Worm (Caenorhabditis elegans) whole organism, L1 larva: ENCODE data around the gene cyp-33C6.

Experiments used
- C04F5.9 ChIP-seq: sonication (generic microtip); optimal IDR thresholded peaks from 2 replicates; lab custom pipeline; 2016; ENCODE audit warnings: missing genetic modification characterization, missing compliant biosample characterization
- aha-1 ChIP-seq: fragments of 150-350 bp; optimal IDR thresholded peaks from 2 replicates; lab custom pipeline; 2014; ENCODE audit warnings: missing biosample characterization, missing genetic modification characterization
- alr-1 ChIP-seq: fragments of 200-800 bp; sonication (Bioruptor generic); optimal IDR thresholded peaks from 2 replicates; lab custom pipeline; 2018; ENCODE audit warnings: borderline replicate concordance, mild to moderate bottlenecking, missing genetic modification characterization, missing compliant biosample characterization
- aly-2 ChIP-seq: fragments of 150-350 bp; optimal IDR thresholded peaks from 2 replicates; lab custom pipeline; 2014; ENCODE audit warnings: missing biosample characterization, missing genetic modification characterization
- ama-1 ChIP-seq: fragments of 150-350 bp; optimal IDR thresholded peaks from 2 replicates; lab custom pipeline; 2014
- ceh-82 ChIP-seq, 3 experiments: fragments of 150-350 bp in 1 of 3; sonication (generic microtip) in 2 of 3; optimal IDR thresholded peaks; 2 replicates each; lab custom pipeline; 2014 to 2017; ENCODE audit warnings: missing biosample characterization in 3 of 3, missing genetic modification characterization in 3 of 3
- ceh-90 ChIP-seq: sonication (generic microtip); optimal IDR thresholded peaks from 2 replicates; lab custom pipeline; 2016; ENCODE audit warnings: missing genetic modification characterization, missing compliant biosample characterization
- dpl-1 ChIP-seq, 3 experiments: fragments of 150-350 bp in 2 of 3; sonication (generic microtip) in 1 of 3; optimal IDR thresholded peaks; 2 replicates each; lab custom pipeline; 2014 to 2017; ENCODE audit warnings: missing biosample characterization in 3 of 3, missing genetic modification characterization in 3 of 3, missing genetic modification reagents in 3 of 3
- efl-1 ChIP-seq, 4 experiments: fragments of 150-350 bp; optimal IDR thresholded peaks in 3 of 4; peaks in 1 of 4; 1 replicate in 1 of 4; 2 replicates in 3 of 4; lab custom pipeline; 2014; ENCODE audit warnings: missing biosample characterization in 2 of 4, missing genetic modification characterization in 2 of 4, missing genetic modification reagents in 2 of 4
- efl-3 ChIP-seq: fragments of 200-800 bp; sonication (Bioruptor generic); optimal IDR thresholded peaks from 2 replicates; lab custom pipeline; 2018; ENCODE audit warnings: mild to moderate bottlenecking, missing genetic modification characterization, missing compliant biosample characterization
- egl-27 ChIP-seq, 2 experiments: fragments of 150-350 bp in 1 of 2; sonication (generic microtip); optimal IDR thresholded peaks; 3 replicates each; lab custom pipeline; 2017 to 2018; ENCODE audit warnings: missing biosample characterization in 2 of 2, missing genetic modification characterization in 2 of 2, missing genetic modification reagents in 2 of 2
- elt-3 ChIP-seq, 6 experiments: fragments of 150-350 bp in 1 of 6; sonication (generic microtip); optimal IDR thresholded peaks; 2 replicates each; lab custom pipeline; 2017 to 2018; ENCODE audit warnings: missing biosample characterization in 6 of 6, missing genetic modification characterization in 6 of 6, inconsistent platforms in 1 of 6
- fkh-8 ChIP-seq: sonication (generic microtip); optimal IDR thresholded peaks from 2 replicates; lab custom pipeline; 2016; ENCODE audit warnings: mild to moderate bottlenecking, missing genetic modification characterization, missing compliant biosample characterization
- fos-1 ChIP-seq: fragments of 150-350 bp; optimal IDR thresholded peaks from 2 replicates; lab custom pipeline; 2014; ENCODE audit warnings: missing biosample characterization, missing genetic modification characterization
- hlh-4 ChIP-seq: sonication (generic microtip); optimal IDR thresholded peaks from 2 replicates; lab custom pipeline; 2016; ENCODE audit warnings: mild to moderate bottlenecking, missing genetic modification characterization, missing compliant biosample characterization
- hpl-2 ChIP-seq: fragments of 150-350 bp; optimal IDR thresholded peaks from 2 replicates; lab custom pipeline; 2014; ENCODE audit warnings: missing biosample characterization, missing genetic modification reagents, missing genetic modification characterization
- lin-13 ChIP-seq: fragments of 150-350 bp; optimal IDR thresholded peaks from 2 replicates; lab custom pipeline; 2014; ENCODE audit warnings: missing biosample characterization, missing genetic modification reagents, missing genetic modification characterization
- lin-14 ChIP-seq: fragments of 200-800 bp; sonication (Bioruptor generic); optimal IDR thresholded peaks from 2 replicates; lab custom pipeline; 2018; ENCODE audit warnings: mild to moderate bottlenecking, missing genetic modification characterization, moderate library complexity, missing compliant biosample characterization
- lin-35 ChIP-seq, 2 experiments: fragments of 150-350 bp; optimal IDR thresholded peaks; 2 replicates each; lab custom pipeline; 2014; ENCODE audit warnings: missing biosample characterization in 2 of 2, missing genetic modification characterization in 2 of 2, missing genetic modification reagents in 2 of 2
- mdl-1 ChIP-seq, 2 experiments: fragments of 150-350 bp; optimal IDR thresholded peaks; 2 replicates each; lab custom pipeline; 2014 to 2017; ENCODE audit warnings: missing biosample characterization in 2 of 2, missing genetic modification characterization in 2 of 2, inconsistent platforms in 1 of 2
- mep-1 ChIP-seq: fragments of 150-350 bp; optimal IDR thresholded peaks from 2 replicates; lab custom pipeline; 2014; ENCODE audit warnings: missing biosample characterization, missing genetic modification characterization
- nhr-12 ChIP-seq: sonication (generic microtip); optimal IDR thresholded peaks from 2 replicates; lab custom pipeline; 2017; ENCODE audit warnings: missing biosample characterization, missing genetic modification characterization
- nhr-20 ChIP-seq: sonication (generic microtip); optimal IDR thresholded peaks from 2 replicates; lab custom pipeline; 2016; ENCODE audit warnings: mild to moderate bottlenecking, missing genetic modification characterization, missing compliant biosample characterization
- nhr-71 ChIP-seq: sonication (generic microtip); optimal IDR thresholded peaks from 2 replicates; lab custom pipeline; 2016; ENCODE audit warnings: mild to moderate bottlenecking, missing genetic modification characterization, moderate library complexity, missing compliant biosample characterization
- nhr-76 ChIP-seq: sonication (generic microtip); optimal IDR thresholded peaks from 2 replicates; lab custom pipeline; 2017; ENCODE audit warnings: missing biosample characterization, missing genetic modification characterization
- nhr-77 ChIP-seq: fragments of 150-350 bp; optimal IDR thresholded peaks from 2 replicates; lab custom pipeline; 2014; ENCODE audit warnings: missing biosample characterization, missing genetic modification characterization
- nhr-84 ChIP-seq: sonication (generic microtip); optimal IDR thresholded peaks from 2 replicates; lab custom pipeline; 2017; ENCODE audit warnings: missing biosample characterization, missing genetic modification characterization
- nhr-85 ChIP-seq: sonication (generic microtip); peaks from one replicate; lab custom pipeline; 2016; ENCODE audit warnings: missing genetic modification characterization, inconsistent platforms, missing compliant biosample characterization
- pqm-1 ChIP-seq: sonication (generic microtip); optimal IDR thresholded peaks from 3 replicates; lab custom pipeline; 2017; ENCODE audit warnings: missing biosample characterization, missing genetic modification characterization
- rnt-1 ChIP-seq: sonication (generic microtip); optimal IDR thresholded peaks from 2 replicates; lab custom pipeline; 2016; ENCODE audit warnings: mild to moderate bottlenecking, missing genetic modification characterization, moderate library complexity, missing compliant biosample characterization
- skn-1 ChIP-seq: fragments of 150-350 bp; optimal IDR thresholded peaks from 2 replicates; lab custom pipeline; 2014; ENCODE audit warnings: missing biosample characterization, missing genetic modification characterization
- snpc-4 ChIP-seq: fragments of 150-350 bp; optimal IDR thresholded peaks from 2 replicates; lab custom pipeline; 2014; ENCODE audit warnings: missing biosample characterization, missing genetic modification characterization
- sptf-1 ChIP-seq: fragments of 150-350 bp; optimal IDR thresholded peaks from 2 replicates; lab custom pipeline; 2014; ENCODE audit warnings: missing biosample characterization, missing genetic modification characterization
- sup-37 ChIP-seq: fragments of 200-800 bp; sonication (Bioruptor generic); optimal IDR thresholded peaks from 2 replicates; lab custom pipeline; 2018; ENCODE audit warnings: mild to moderate bottlenecking, missing genetic modification characterization, missing compliant biosample characterization
- swsn-7 ChIP-seq: sonication (generic microtip); optimal IDR thresholded peaks from 2 replicates; lab custom pipeline; 2016; ENCODE audit warnings: missing genetic modification characterization, missing compliant biosample characterization
- unc-62 ChIP-seq: fragments of 150-350 bp; optimal IDR thresholded peaks from 2 replicates; lab custom pipeline; 2014; ENCODE audit warnings: missing biosample characterization, missing genetic modification reagents, missing genetic modification characterization
- unc-98 ChIP-seq: fragments of 200-800 bp; sonication (Bioruptor generic); IDR thresholded peaks from 2 replicates; pipeline ENCODE4 v1.3.6; 2022; ENCODE audit warnings: missing genetic modification characterization, missing compliant biosample characterization
- xbp-1 ChIP-seq: sonication (generic microtip); optimal IDR thresholded peaks from 2 replicates; lab custom pipeline; 2016; ENCODE audit warnings: missing genetic modification characterization, missing compliant biosample characterization
- zag-1 ChIP-seq: fragments of 150-350 bp; optimal IDR thresholded peaks from 2 replicates; lab custom pipeline; 2014; ENCODE audit warnings: missing biosample characterization, missing genetic modification characterization
- zip-4 ChIP-seq: fragments of 200-800 bp; sonication (Bioruptor generic); optimal IDR thresholded peaks from 2 replicates; lab custom pipeline; 2018; ENCODE audit warnings: mild to moderate bottlenecking, missing genetic modification characterization, moderate library complexity, missing compliant biosample characterization
- ztf-4 ChIP-seq: fragments of 150-350 bp; optimal IDR thresholded peaks from 2 replicates; lab custom pipeline; 2014; ENCODE audit warnings: missing biosample characterization, missing genetic modification characterization

Gene cyp-33C6

ce11 chrV:2281499-2281898, 32.3 kb upstream of the cyp-33C6 start, which contains the start of gene nhr-228 (continued):
- TF ChIP-seq pqm-1 (tag; lab: Kevin White, UChicago) (no peak), nhr-76 (tag; lab: Kevin White, UChicago) (no peak), nhr-12 (tag; lab: Kevin White, UChicago) (no peak), mep-1 (tag; lab: Kevin White, UChicago) (peak; percentile 64), xbp-1 (tag; lab: Kevin White, UChicago) (peak; percentile 1), skn-1 (peak; percentile 89), efl-1 (optimal IDR thresholded peaks at IDR 0.05; lab: Kevin White, UChicago) (peak; percentile 60 to 63), efl-1 (GFP tag; optimal IDR thresholded peaks at IDR 0.05 in 1 of 2; lab: Kevin White, UChicago) (peak; percentile 20 to 88), nhr-20 (tag; lab: Kevin White, UChicago) (peak; percentile 67), dpl-1 (GFP tag; optimal IDR thresholded peaks at IDR 0.05; lab: Kevin White, UChicago) (peak in 2 of 3 experiments; percentile 9 to 56), aha-1 (tag; lab: Kevin White, UChicago) (no peak), rnt-1 (peak; percentile 46), alr-1 (tag; lab: Kevin White, UChicago) (no peak), swsn-7 (tag; lab: Kevin White, UChicago) (peak; percentile 23), nhr-71 (peak; percentile 63), nhr-77 (no peak), ceh-82 (tag; optimal IDR thresholded peaks at IDR 0.05; lab: Kevin White, UChicago) (peak in 1 of 3 experiments; percentile 50), fkh-8 (tag; lab: Kevin White, UChicago) (peak; percentile 35), lin-14 (GFP tag; lab: Kevin White, UChicago) (peak; percentile 96), mdl-1 (tag; optimal IDR thresholded peaks at IDR 0.05; lab: Kevin White, UChicago) (peak in 1 of 2 experiments; percentile 7), unc-62 (GFP tag; lab: Kevin White, UChicago) (no peak), hpl-2 (no peak), unc-98 (GFP tag; lab: Robert Waterston, UW) (no peak), elt-3 (tag; optimal IDR thresholded peaks at IDR 0.05; lab: Kevin White, UChicago) (peak in 1 of 6 experiments; percentile 47), nhr-84 (tag; lab: Kevin White, UChicago) (no peak)

ce11 chrV:2278543-2278942, 29.3 kb upstream of the cyp-33C6 start, which contains the start of gene fbxa-137:
fbxa-137 (plus strand) TSS chrV:2278816.
- no peak for TF ChIP-seq egl-27 (tag; optimal IDR thresholded peaks at IDR 0.05; lab: Kevin White, UChicago)
- peak; percentile 14 for TF ChIP-seq lin-14 (GFP tag; lab: Kevin White, UChicago)
- no peak for TF ChIP-seq ama-1 (lab: Kevin White, UChicago)
- TF ChIP-seq, all 84 proteins: peak for 1

DNA sequence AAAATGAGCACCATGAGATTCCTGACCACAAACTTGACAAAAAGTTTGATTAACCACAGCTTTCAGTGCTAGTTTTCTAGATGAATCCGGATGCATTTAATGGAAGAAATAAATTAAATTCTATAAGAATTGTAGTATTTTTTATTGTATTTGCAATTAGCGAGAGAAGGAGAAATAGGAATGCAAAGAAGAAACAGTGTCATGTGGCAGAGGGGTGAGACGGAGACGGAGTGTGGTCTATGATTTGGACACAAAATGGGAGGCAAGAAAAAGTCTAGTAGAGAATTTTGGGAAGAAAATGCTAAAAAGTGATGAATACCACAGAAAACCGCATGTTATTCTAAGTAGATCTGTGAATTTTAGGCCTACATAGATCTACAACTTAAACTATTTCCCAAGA, 28.8 kb upstream of the cyp-33C6 start, which contains the start of gene nhr-59:
Gene nhr-59 (minus strand): TSS at position 214 of the 400 bp plus-strand sequence.
- TF ChIP-seq ztf-4 (tag; lab: Kevin White, UChicago) (no peak), egl-27 (tag; optimal IDR thresholded peaks at IDR 0.05; lab: Kevin White, UChicago) (no peak), nhr-71 (peak; percentile 22), dpl-1 (GFP tag; optimal IDR thresholded peaks at IDR 0.05; lab: Kevin White, UChicago) (peak in 1 of 3 experiments; percentile 11), sptf-1 (tag; lab: Kevin White, UChicago) (no peak), ceh-90 (tag; lab: Kevin White, UChicago) (no peak), lin-35 (GFP tag; optimal IDR thresholded peaks at IDR 0.05; lab: Kevin White, UChicago) (peak in 1 of 2 experiments; percentile 56), mep-1 (tag; lab: Kevin White, UChicago) (peak; percentile 0), zag-1 (tag; lab: Kevin White, UChicago) (no peak), fos-1 (no peak), zip-4 (GFP tag; lab: Kevin White, UChicago) (no peak), hlh-4 (tag; lab: Kevin White, UChicago) (no peak), nhr-20 (tag; lab: Kevin White, UChicago) (peak; percentile 53), fkh-8 (tag; lab: Kevin White, UChicago) (no peak), efl-1 (optimal IDR thresholded peaks at IDR 0.05; lab: Kevin White, UChicago) (peak in 1 of 2 experiments; percentile 7), efl-1 (GFP tag; optimal IDR thresholded peaks at IDR 0.05 in 1 of 2; lab: Kevin White, UChicago) (no peak), lin-13 (GFP tag; lab: Kevin White, UChicago) (no peak), lin-14 (GFP tag; lab: Kevin White, UChicago) (peak; percentile 68), efl-3 (no peak), sup-37 (GFP tag; lab: Kevin White, UChicago) (no peak), nhr-85 (tag; lab: Kevin White, UChicago) (no peak), snpc-4 (tag; lab: Kevin White, UChicago) (no peak), aly-2 (tag; lab: Kevin White, UChicago) (peak; percentile 15), C04F5.9 (tag; lab: Kevin White, UChicago) (no peak)
